Fruit fly (Drosophila melanogaster) whole organism, embryonic: ENCODE data around the gene Ir75b.

Source experiments
- B-H1 ChIP-seq: fragments of 200-800 bp; sonication (Bioruptor generic); IDR thresholded peaks from 3 replicates; pipeline ENCODE4 v1.3.6; 2022; ENCODE audit warnings: missing biosample characterization, missing genetic modification characterization
- CG10274 ChIP-seq: fragments of 200-800 bp; sonication (Bioruptor generic); optimal IDR thresholded peaks from 3 replicates; lab custom pipeline; 2017; ENCODE audit warnings: missing biosample characterization, mild to moderate bottlenecking, missing genetic modification characterization
- CG12744 ChIP-seq: fragments of 200-800 bp; sonication (Bioruptor generic); optimal IDR thresholded peaks from 2 replicates; lab custom pipeline; 2016; ENCODE audit warnings: missing biosample characterization, missing genetic modification characterization
- CG12769 ChIP-seq: fragments of 200-800 bp; sonication (Bioruptor generic); optimal IDR thresholded peaks from 2 replicates; lab custom pipeline; 2019; ENCODE audit warnings: missing biosample characterization, mild to moderate bottlenecking, missing genetic modification characterization, moderate library complexity
- CG14710 ChIP-seq: fragments of 200-800 bp; sonication (Bioruptor generic); optimal IDR thresholded peaks from 3 replicates; lab custom pipeline; 2019; ENCODE audit warnings: missing biosample characterization, mild to moderate bottlenecking, missing genetic modification characterization, moderate library complexity
- CG15514 ChIP-seq: fragments of 200-800 bp; sonication (Bioruptor generic); optimal IDR thresholded peaks from 3 replicates; lab custom pipeline; 2017; ENCODE audit warnings: missing biosample characterization, missing genetic modification characterization, mild to moderate bottlenecking, moderate library complexity, missing genetic modification reagents
- CG15601 ChIP-seq: fragments of 200-800 bp; sonication (Bioruptor generic); optimal IDR thresholded peaks from 3 replicates; lab custom pipeline; 2019; ENCODE audit warnings: missing biosample characterization, mild to moderate bottlenecking, missing genetic modification characterization, moderate library complexity
- CG15696 ChIP-seq: fragments of 200-800 bp; sonication (Bioruptor generic); optimal IDR thresholded peaks from 2 replicates; lab custom pipeline; 2019; ENCODE audit warnings: missing biosample characterization, mild to moderate bottlenecking, missing genetic modification characterization, moderate library complexity
- CG16815 ChIP-seq: fragments of 200-800 bp; sonication (Bioruptor generic); optimal IDR thresholded peaks from 3 replicates; lab custom pipeline; 2017; ENCODE audit warnings: missing biosample characterization, mild to moderate bottlenecking, missing genetic modification characterization
- CG18599 ChIP-seq: fragments of 200-800 bp; sonication (Bioruptor generic); optimal IDR thresholded peaks from 3 replicates; lab custom pipeline; 2017; ENCODE audit warnings: missing biosample characterization, missing genetic modification characterization, mild to moderate bottlenecking, moderate library complexity, missing genetic modification reagents
- CG2116 ChIP-seq: fragments of 200-800 bp; sonication (Bioruptor generic); optimal IDR thresholded peaks from 3 replicates; lab custom pipeline; 2018; ENCODE audit warnings: missing biosample characterization, mild to moderate bottlenecking, missing genetic modification characterization
- CG30431 ChIP-seq: fragments of 200-800 bp; sonication (Bioruptor generic); optimal IDR thresholded peaks from 2 replicates; lab custom pipeline; 2017; ENCODE audit warnings: missing biosample characterization, missing genetic modification characterization
- CG31224 ChIP-seq: fragments of 200-800 bp; sonication (Bioruptor generic); IDR thresholded peaks from 2 replicates; pipeline ENCODE4 v1.3.6; 2022; ENCODE audit warnings: missing biosample characterization, missing genetic modification characterization
- CG43689 ChIP-seq: fragments of 200-800 bp; sonication (Bioruptor generic); IDR thresholded peaks from 2 replicates; pipeline ENCODE4 v1.3.6; 2022; ENCODE audit warnings: missing biosample characterization, missing genetic modification characterization
- CG6254 ChIP-seq: fragments of 200-800 bp; sonication (Bioruptor generic); optimal IDR thresholded peaks from 3 replicates; lab custom pipeline; 2017; ENCODE audit warnings: mild to moderate bottlenecking, missing biosample characterization, missing genetic modification reagents, missing genetic modification characterization
- CG6813 ChIP-seq: fragments of 200-800 bp; sonication (Bioruptor generic); optimal IDR thresholded peaks from 2 replicates; lab custom pipeline; 2017; ENCODE audit warnings: missing biosample characterization, missing genetic modification characterization, mild to moderate bottlenecking, moderate library complexity, missing genetic modification reagents
- CG7987 ChIP-seq: fragments of 200-800 bp; sonication (Bioruptor generic); optimal IDR thresholded peaks from 2 replicates; lab custom pipeline; 2018; ENCODE audit warnings: missing biosample characterization, mild to moderate bottlenecking, missing genetic modification characterization, moderate library complexity
- Dek ChIP-seq: fragments of 200-800 bp; sonication (Bioruptor generic); optimal IDR thresholded peaks from 3 replicates; lab custom pipeline; 2019; ENCODE audit warnings: missing biosample characterization, mild to moderate bottlenecking, missing genetic modification characterization, moderate library complexity
- Dp ChIP-seq: fragments of 200-800 bp; sonication (Bioruptor generic); optimal IDR thresholded peaks from 2 replicates; lab custom pipeline; 2018; ENCODE audit warnings: missing biosample characterization, mild to moderate bottlenecking, missing genetic modification characterization, moderate library complexity
- Elba2 ChIP-seq: fragments of 200-800 bp; sonication (Bioruptor generic); optimal IDR thresholded peaks from 3 replicates; lab custom pipeline; 2016; ENCODE audit warnings: missing biosample characterization, missing genetic modification characterization
- HHEX ChIP-seq: fragments of 200-800 bp; sonication (Bioruptor generic); optimal IDR thresholded peaks from 3 replicates; lab custom pipeline; 2017; ENCODE audit warnings: missing biosample characterization, mild to moderate bottlenecking, missing genetic modification characterization, missing genetic modification reagents
- Hmx ChIP-seq: fragments of 200-800 bp; sonication (Bioruptor generic); optimal IDR thresholded peaks from 2 replicates; lab custom pipeline; 2016; ENCODE audit warnings: missing biosample characterization, missing genetic modification characterization
- Hr39 ChIP-seq: fragments of >200 bp; optimal IDR thresholded peaks from 2 replicates; lab custom pipeline; 2017
- Hsf ChIP-seq: fragments of 200-800 bp; sonication (Bioruptor generic); optimal IDR thresholded peaks from 3 replicates; lab custom pipeline; 2016; ENCODE audit warnings: missing biosample characterization, missing genetic modification characterization
- Myb ChIP-seq: fragments of 200-800 bp; sonication (Bioruptor generic); optimal IDR thresholded peaks from 2 replicates; lab custom pipeline; 2016; ENCODE audit warnings: missing biosample characterization, missing genetic modification characterization
- Neu2 ChIP-seq: fragments of 200-800 bp; sonication (Bioruptor generic); optimal IDR thresholded peaks from 3 replicates; lab custom pipeline; 2016; ENCODE audit warnings: missing biosample characterization, missing genetic modification characterization, borderline replicate concordance
- Nf-YA ChIP-seq: fragments of 200-800 bp; sonication (Bioruptor generic); IDR thresholded peaks from 2 replicates; pipeline ENCODE4 v1.3.6; 2022; ENCODE audit warnings: missing biosample characterization, missing genetic modification characterization
- Nf-YC ChIP-seq: fragments of 200-800 bp; optimal IDR thresholded peaks from 3 replicates; lab custom pipeline; 2019; ENCODE audit warnings: missing biosample characterization, mild to moderate bottlenecking, missing genetic modification characterization, moderate library complexity
- Oaz ChIP-seq: fragments of 200-800 bp; sonication (Bioruptor generic); IDR thresholded peaks from 2 replicates; pipeline ENCODE4 v1.3.6; 2022; ENCODE audit warnings: missing biosample characterization, missing genetic modification characterization
- PHDP ChIP-seq: fragments of 200-800 bp; sonication (Bioruptor generic); optimal IDR thresholded peaks from 3 replicates; lab custom pipeline; 2018; ENCODE audit warnings: missing biosample characterization, mild to moderate bottlenecking, missing genetic modification characterization, moderate library complexity
- Sin3A ChIP-seq: fragments of >200 bp; optimal IDR thresholded peaks from 2 replicates; lab custom pipeline; 2018
- Ssrp ChIP-seq: fragments of 200-800 bp; sonication (Bioruptor generic); optimal IDR thresholded peaks from 2 replicates; lab custom pipeline; 2018; ENCODE audit warnings: missing biosample characterization, mild to moderate bottlenecking, missing genetic modification characterization, moderate library complexity
- Vsx1 ChIP-seq: fragments of 200-800 bp; sonication (Bioruptor generic); optimal IDR thresholded peaks from 2 replicates; lab custom pipeline; 2017; ENCODE audit warnings: missing biosample characterization, mild to moderate bottlenecking, missing genetic modification characterization, missing genetic modification reagents
- btn ChIP-seq: fragments of 200-800 bp; sonication (Bioruptor generic); optimal IDR thresholded peaks from 2 replicates; lab custom pipeline; 2016; ENCODE audit warnings: missing biosample characterization, missing genetic modification characterization
- corto ChIP-seq: fragments of 200-800 bp; sonication (Bioruptor generic); optimal IDR thresholded peaks from 2 replicates; lab custom pipeline; 2016; ENCODE audit warnings: missing biosample characterization, mild to moderate bottlenecking, missing genetic modification characterization, moderate library complexity
- disco-r ChIP-seq: fragments of 200-800 bp; sonication (Bioruptor generic); optimal IDR thresholded peaks from 2 replicates; lab custom pipeline; 2016; ENCODE audit warnings: missing biosample characterization, missing genetic modification characterization
- ewg ChIP-seq: fragments of 200-800 bp; sonication (Bioruptor generic); optimal IDR thresholded peaks from 3 replicates; lab custom pipeline; 2017; ENCODE audit warnings: mild to moderate bottlenecking, missing biosample characterization, missing genetic modification reagents, missing genetic modification characterization
- eyg ChIP-seq: fragments of 200-800 bp; sonication (Bioruptor generic); optimal IDR thresholded peaks from 3 replicates; lab custom pipeline; 2016; ENCODE audit warnings: missing biosample characterization, missing genetic modification characterization
- fd102C ChIP-seq: fragments of 200-800 bp; sonication (Bioruptor generic); optimal IDR thresholded peaks from 2 replicates; lab custom pipeline; 2018; ENCODE audit warnings: missing biosample characterization, mild to moderate bottlenecking, missing genetic modification characterization, moderate library complexity
- ham ChIP-seq: fragments of 200-800 bp; sonication (Bioruptor generic); IDR thresholded peaks from 2 replicates; pipeline ENCODE4 v1.3.6; 2022; ENCODE audit warnings: missing biosample characterization, missing genetic modification characterization
- lola ChIP-seq, 3 experiments: fragments of >200 bp in 2 of 3; fragments of 200-800 bp in 1 of 3; sonication (Bioruptor generic) in 1 of 3; optimal IDR thresholded peaks; 2 replicates each; lab custom pipeline; 2017 to 2019; ENCODE audit warnings: missing biosample characterization in 3 of 3, missing genetic modification characterization in 3 of 3, mild to moderate bottlenecking in 1 of 3, moderate library complexity in 1 of 3
- sd ChIP-seq: fragments of 200-800 bp; sonication (Bioruptor generic); optimal IDR thresholded peaks from 3 replicates; lab custom pipeline; 2018; ENCODE audit warnings: missing biosample characterization, mild to moderate bottlenecking, missing genetic modification characterization, moderate library complexity
- sim ChIP-seq: fragments of 200-800 bp; sonication (Bioruptor generic); IDR thresholded peaks from 2 replicates; pipeline ENCODE4 v1.3.6; 2022; ENCODE audit warnings: missing biosample characterization, missing genetic modification characterization
- slbo ChIP-seq: fragments of 200-800 bp; sonication (Bioruptor generic); IDR thresholded peaks from 2 replicates; pipeline ENCODE4 v1.3.6; 2022; ENCODE audit warnings: missing biosample characterization, missing genetic modification characterization
- trem ChIP-seq: fragments of 200-800 bp; optimal IDR thresholded peaks from 3 replicates; lab custom pipeline; 2019; ENCODE audit warnings: missing biosample characterization, mild to moderate bottlenecking, missing genetic modification characterization, moderate library complexity
- trh ChIP-seq: fragments of 200-800 bp; sonication (Bioruptor generic); optimal IDR thresholded peaks from 2 replicates; lab custom pipeline; 2016; ENCODE audit warnings: missing biosample characterization, missing genetic modification characterization
- tx ChIP-seq: fragments of 200-800 bp; sonication (Bioruptor generic); optimal IDR thresholded peaks from 2 replicates; lab custom pipeline; 2016; ENCODE audit warnings: missing biosample characterization, missing genetic modification characterization
- wor ChIP-seq: fragments of 200-800 bp; sonication (Bioruptor generic); IDR thresholded peaks from 2 replicates; pipeline ENCODE4 v1.3.6; 2022; ENCODE audit warnings: missing biosample characterization, missing genetic modification characterization

Ir75b gene

dm6 chr3L:17856655-17857479 lies 36.9 kb upstream of the Ir75b start, which contains the start of gene CG5535 (continued):
- peak; percentile 32 for TF ChIP-seq CG2116
- TF ChIP-seq disco-r (GFP tag; lab: Kevin White, UChicago) = no peak
- TF ChIP-seq CG10274 (GFP tag; lab: Kevin White, UChicago) = no peak
- no peak for TF ChIP-seq btn (GFP tag; lab: Kevin White, UChicago)
- no peak for TF ChIP-seq Sin3A (lab: Kevin White, UChicago)
- TF ChIP-seq CG30431 = peak; percentile 56
- TF ChIP-seq CG12769 (tag; lab: Kevin White, UChicago) = peak; percentile 75
- TF ChIP-seq HHEX (GFP tag; lab: Kevin White, UChicago) = peak; percentile 66
- TF ChIP-seq CG15696 = peak; percentile 61
- TF ChIP-seq ham (GFP tag; lab: Robert Waterston, UW) = no peak
- TF ChIP-seq PHDP = peak; percentile 74
- TF ChIP-seq lola (GFP tag; optimal IDR thresholded peaks at IDR 0.05; lab: Kevin White, UChicago) = peak in 1 of 3 experiments; percentile 92
- peak; percentile 63 for TF ChIP-seq ewg (GFP tag; lab: Kevin White, UChicago)
- peak; percentile 33; the same call in 2 of the 3 replicates for TF ChIP-seq B-H1
- peak; percentile 47 for TF ChIP-seq Oaz (GFP tag; lab: Robert Waterston, UW)
- no peak for TF ChIP-seq Elba2 (GFP tag; lab: Kevin White, UChicago)
- peak; percentile 84 for TF ChIP-seq Nf-YC (tag; lab: Kevin White, UChicago)
- TF ChIP-seq Vsx1 (GFP tag; lab: Kevin White, UChicago) = peak; percentile 34
- no peak for TF ChIP-seq sim (GFP tag; lab: Robert Waterston, UW)
- TF ChIP-seq CG6813 = peak; percentile 71
- no peak for TF ChIP-seq corto (GFP tag; lab: Kevin White, UChicago)
- TF ChIP-seq CG43689 (GFP tag; lab: Robert Waterston, UW) = 0 out of 2 replicates have a peak, but pooled peaks have one; percentile 19
- TF ChIP-seq CG15514 (GFP tag; lab: Kevin White, UChicago) = peak; percentile 30
- TF ChIP-seq Hsf (GFP tag; lab: Kevin White, UChicago) = peak; percentile 56
- peak; percentile 24 for TF ChIP-seq fd102C
- peak; percentile 48; the same call in 1 of the 2 replicates for TF ChIP-seq CG31224 (GFP tag; lab: Robert Waterston, UW)
- TF ChIP-seq trem (tag; lab: Kevin White, UChicago) = peak; percentile 9
- peak; percentile 86 for TF ChIP-seq CG16815
- 0 out of 2 replicates have a peak, but pooled peaks have one; percentile 51 for TF ChIP-seq wor
- no peak for TF ChIP-seq tx (GFP tag; lab: Kevin White, UChicago)
- peak; percentile 24 for TF ChIP-seq Myb (GFP tag; lab: Kevin White, UChicago)
- TF ChIP-seq eyg (GFP tag; lab: Kevin White, UChicago) = no peak
- peak; percentile 49 for TF ChIP-seq trh (GFP tag; lab: Kevin White, UChicago)
- peak; percentile 78 for TF ChIP-seq CG18599 (GFP tag; lab: Kevin White, UChicago)
- TF ChIP-seq Hmx = peak; percentile 44
- peak; percentile 82 for TF ChIP-seq CG15601 (tag; lab: Kevin White, UChicago)
- TF ChIP-seq Ssrp (tag; lab: Kevin White, UChicago) = peak; percentile 87
- TF ChIP-seq Hr39 (lab: Kevin White, UChicago) = no peak
- peak; percentile 41 for TF ChIP-seq CG6254 (GFP tag; lab: Kevin White, UChicago)
- TF ChIP-seq Dp (GFP tag; lab: Kevin White, UChicago) = no peak
- peak; percentile 84 for TF ChIP-seq slbo (GFP tag; lab: Robert Waterston, UW)
- TF ChIP-seq Nf-YA = peak; percentile 29; the same call in 1 of the 2 replicates
- peak; percentile 50 for TF ChIP-seq CG7987 (GFP tag; lab: Kevin White, UChicago)
- TF ChIP-seq sd (tag; lab: Kevin White, UChicago) = peak; percentile 28
- TF ChIP-seq Neu2 (GFP tag; lab: Kevin White, UChicago) = no peak
- TF ChIP-seq CG12744 = no peak
- TF ChIP-seq Dek (tag; lab: Kevin White, UChicago) = peak; percentile 71
- peak; percentile 92 for TF ChIP-seq CG14710 (tag; lab: Kevin White, UChicago)
